Worm (Caenorhabditis elegans) whole organism, dauer: ENCODE measurements around the gene Y39B6A.27.

Source experiments
- unc-62 ChIP-seq: sonication (generic microtip); optimal IDR thresholded peaks from 2 replicates; lab custom pipeline; 2017; ENCODE audit warnings: missing biosample characterization, missing genetic modification reagents, missing genetic modification characterization

The Y39B6A.27 gene

DNA sequence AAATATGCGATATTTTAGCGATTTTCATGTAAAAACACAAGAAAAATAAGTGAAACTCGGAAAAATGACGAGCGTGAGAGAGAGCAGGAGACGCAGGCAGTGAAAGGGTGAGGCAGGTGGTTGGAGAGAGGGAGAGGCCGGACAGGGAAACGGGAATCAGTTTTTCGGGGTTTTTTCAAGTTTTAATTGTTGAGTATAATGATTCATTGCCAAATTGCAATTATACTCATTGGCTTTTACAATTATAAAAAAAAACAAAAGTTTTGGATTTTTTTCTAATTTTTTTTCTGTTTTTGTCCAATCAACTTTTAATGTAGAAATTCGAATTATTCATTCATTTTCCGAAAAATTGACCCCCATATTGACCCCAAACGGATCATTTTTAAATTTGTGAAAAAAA lies 51.0 kb downstream of the Y39B6A.27 start, which contains the start of gene nhr-95:
TSS of gene nhr-95 (minus strand) at position 101 of the 400 bp plus-strand sequence.
- TF ChIP-seq unc-62 (GFP tag; lab: Kevin White, UChicago): no peak

DNA sequence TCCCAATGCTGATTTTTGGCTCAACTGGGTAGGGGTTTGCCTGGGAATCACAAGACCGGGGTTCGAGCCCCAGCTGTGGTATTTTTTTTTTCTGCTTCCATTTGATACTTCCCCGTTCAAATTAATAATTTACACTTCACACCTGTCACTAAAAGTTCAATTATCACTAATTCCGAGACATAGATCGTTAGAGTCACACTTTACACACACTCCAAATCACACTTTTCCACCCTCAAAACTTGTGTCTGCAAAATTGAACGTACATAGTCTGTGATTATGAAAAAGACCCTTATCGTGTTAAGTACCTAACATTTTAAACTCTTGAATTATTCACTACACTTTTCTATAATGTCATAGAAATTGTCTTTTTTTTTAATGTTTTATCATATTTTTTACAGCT lies 52.2 kb downstream of the Y39B6A.27 start:
- no peak for TF ChIP-seq unc-62 (GFP tag; lab: Kevin White, UChicago)
